Worm (Caenorhabditis elegans): ENCODE data around the gene C49H3.3.

DNA sequence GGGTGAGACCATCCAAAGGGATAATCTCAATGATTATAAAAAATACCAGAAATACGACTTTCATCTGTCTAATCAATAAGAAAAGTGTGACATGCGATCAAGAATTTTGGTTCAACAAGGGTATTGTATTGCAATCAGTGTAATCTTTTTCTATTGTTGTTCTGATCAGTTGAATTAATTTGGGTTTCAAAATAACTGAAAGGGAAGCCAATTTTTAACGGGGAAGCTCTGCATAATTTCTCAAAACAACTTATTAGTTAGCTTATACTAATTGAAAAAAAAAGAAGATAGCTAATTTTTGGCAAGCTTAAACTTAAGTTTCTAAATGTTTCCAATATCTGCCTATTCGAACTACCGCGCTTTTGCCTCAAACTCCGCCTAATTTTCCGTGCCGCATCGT is 3.1 kb downstream of the C49H3.3 start, which contains the start of gene C49H3.12:
- TF ChIP-seq lag-1 (GFP tag; IDR thresholded peaks at IDR 0.05) = no peak
- no peak for TF ChIP-seq lin-35 (GFP tag; optimal IDR thresholded peaks at IDR 0.05)
- no peak for TF ChIP-seq F49E8.2 (tag; optimal IDR thresholded peaks at IDR 0.05; ENCODE audit: insufficient read depth)
- no peak for TF ChIP-seq pbrm-1 (GFP tag; IDR thresholded peaks at IDR 0.05)
- no peak for TF ChIP-seq cebp-2 (GFP tag; IDR thresholded peaks at IDR 0.05)
- no peak for TF ChIP-seq ama-1 (optimal IDR thresholded peaks at IDR 0.05)
- TF ChIP-seq ama-1 (GFP tag; optimal IDR thresholded peaks at IDR 0.05) = no peak
- no peak for TF ChIP-seq sptf-2 (GFP tag; optimal IDR thresholded peaks at IDR 0.05)
- no peak for TF ChIP-seq F33H1.4 (GFP tag; IDR thresholded peaks at IDR 0.05)
- TF ChIP-seq ceh-91 (GFP tag; IDR thresholded peaks at IDR 0.05) = no peak
- no peak for TF ChIP-seq gei-17 (GFP tag; optimal IDR thresholded peaks at IDR 0.05)
- TF ChIP-seq B0261.1 (tag; optimal IDR thresholded peaks at IDR 0.05) = no peak
- no peak for TF ChIP-seq snpc-4 (GFP tag; optimal IDR thresholded peaks at IDR 0.05)
- no peak for TF ChIP-seq snpc-4 (tag; optimal IDR thresholded peaks at IDR 0.05)
- no peak for TF ChIP-seq egrh-3 (GFP tag; IDR thresholded peaks at IDR 0.05)

Measured in whole organism, young adult.